Worm (Caenorhabditis elegans): ENCODE results near the gene sfxn-5.
A peak's percentile ranks its signal among the peaks of the same experiment; 100 is the strongest.

sfxn-5 gene

ce11 chrII:8137379-8137778, 32.5 kb upstream of the sfxn-5 start (continued):
- no peak for TF ChIP-seq fkh-10 (GFP tag; optimal IDR thresholded peaks at IDR 0.05)
- no peak for TF ChIP-seq efl-3 (GFP tag; optimal IDR thresholded peaks at IDR 0.05)
- no peak for TF ChIP-seq ces-1 (GFP tag; optimal IDR thresholded peaks at IDR 0.05)
- TF ChIP-seq isw-1 (GFP tag; IDR thresholded peaks at IDR 0.05) = no peak; the same call in 1 of the 2 replicates
- TF ChIP-seq lin-35 (GFP tag; optimal IDR thresholded peaks at IDR 0.05) = peak; percentile 39 to 85
- TF ChIP-seq alr-1 (tag; optimal IDR thresholded peaks at IDR 0.05; ENCODE audit: borderline replicate concordance) = no peak
- no peak for TF ChIP-seq nhr-12 (tag; optimal IDR thresholded peaks at IDR 0.05)
- peak; percentile 37 for TF ChIP-seq nhr-77 (tag; optimal IDR thresholded peaks at IDR 0.05)
- no peak for TF ChIP-seq unc-30 (tag; optimal IDR thresholded peaks at IDR 0.05)
- TF ChIP-seq sox-4 (tag; optimal IDR thresholded peaks at IDR 0.05) = no peak
- TF ChIP-seq Y116A8C.19 (tag; optimal IDR thresholded peaks at IDR 0.05; ENCODE audit: borderline replicate concordance) = no peak
- TF ChIP-seq sup-37 (GFP tag; optimal IDR thresholded peaks at IDR 0.05) = no peak

ce11 chrII:8136818-8137217, 32.0 kb upstream of the sfxn-5 start, which contains the start of gene ctns-1:
Gene ctns-1 (minus strand): TSS chrII:8136918.
- TF ChIP-seq fkh-10 (GFP tag; optimal IDR thresholded peaks at IDR 0.05) (no peak), efl-1 (optimal IDR thresholded peaks at IDR 0.05) (no peak), efl-1 (GFP tag; optimal IDR thresholded peaks at IDR 0.05 in 1 of 2) (peak in 1 of 2 experiments; percentile 11)

- TF ChIP-seq ztf-11 (tag; optimal IDR thresholded peaks at IDR 0.05) (no peak), pqm-1 (tag; optimal IDR thresholded peaks at IDR 0.05) (no peak), lin-39 (tag; optimal IDR thresholded peaks at IDR 0.05) (no peak)
Measured at ce11 chrII:8135953-8136352, 31.1 kb upstream of the sfxn-5 start.

ce11 chrII:8131413-8131966, 26.6 kb upstream of the sfxn-5 start:
- TF ChIP-seq mep-1 (tag; optimal IDR thresholded peaks at IDR 0.05) (peak; percentile 32), tlp-1 (tag; optimal IDR thresholded peaks at IDR 0.05) (no peak), mef-2 (tag; optimal IDR thresholded peaks at IDR 0.05) (peak; percentile 2), lir-3 (tag; optimal IDR thresholded peaks at IDR 0.05; ENCODE audit: poor library complexity) (no peak), lin-13 (GFP tag; optimal IDR thresholded peaks at IDR 0.05) (peak; percentile 63), nhr-85 (tag) (peak; percentile 97), isw-1 (GFP tag; IDR thresholded peaks at IDR 0.05) (no peak), blmp-1 (tag; optimal IDR thresholded peaks at IDR 0.05) (peak; percentile 82), aha-1 (tag; optimal IDR thresholded peaks at IDR 0.05) (no peak), rnt-1 (tag; optimal IDR thresholded peaks at IDR 0.05) (no peak), nhr-20 (tag; optimal IDR thresholded peaks at IDR 0.05) (peak; percentile 69), pax-3 (tag; optimal IDR thresholded peaks at IDR 0.05) (no peak), skn-1 (tag; optimal IDR thresholded peaks at IDR 0.05) (peak; percentile 2), efl-1 (optimal IDR thresholded peaks at IDR 0.05) (peak; percentile 19 to 20), efl-1 (GFP tag; optimal IDR thresholded peaks at IDR 0.05 in 1 of 2) (peak in 1 of 2 experiments; percentile 61), aly-2 (tag; optimal IDR thresholded peaks at IDR 0.05) (no peak), ceh-82 (tag; optimal IDR thresholded peaks at IDR 0.05) (peak in 1 of 3 experiments; percentile 53), mab-9 (GFP tag; IDR thresholded peaks at IDR 0.05) (no peak), lsy-2 (tag; optimal IDR thresholded peaks at IDR 0.05) (peak; percentile 23 to 59), nhr-11 (tag; optimal IDR thresholded peaks at IDR 0.05) (no peak), dpl-1 (GFP tag; optimal IDR thresholded peaks at IDR 0.05) (peak; percentile 44 to 61 (median 51)), jun-1 (tag; optimal IDR thresholded peaks at IDR 0.05) (peak; percentile 66), nhr-90 (tag; optimal IDR thresholded peaks at IDR 0.05; ENCODE audit: poor library complexity) (peak; percentile 41), sptf-1 (tag; optimal IDR thresholded peaks at IDR 0.05) (no peak), unc-62 (GFP tag; optimal IDR thresholded peaks at IDR 0.05) (no peak), F16B12.6 (tag; optimal IDR thresholded peaks at IDR 0.05) (peak; percentile 17), snu-23 (GFP tag; optimal IDR thresholded peaks at IDR 0.05) (peak; percentile 73), hpl-2 (GFP tag; optimal IDR thresholded peaks at IDR 0.05) (no peak), lin-14 (GFP tag; optimal IDR thresholded peaks at IDR 0.05) (peak; percentile 87), egl-27 (tag; optimal IDR thresholded peaks at IDR 0.05) (no peak), fkh-8 (tag; optimal IDR thresholded peaks at IDR 0.05) (peak; percentile 79), ceh-8 (GFP tag; optimal IDR thresholded peaks at IDR 0.05) (peak; percentile 24), C34B4.2 (tag; optimal IDR thresholded peaks at IDR 0.05) (no peak)

All from whole organism, L1 larva.